Fruit fly (Drosophila melanogaster): ENCODE results near the gene CG9951.

Gene CG9951

DNA sequence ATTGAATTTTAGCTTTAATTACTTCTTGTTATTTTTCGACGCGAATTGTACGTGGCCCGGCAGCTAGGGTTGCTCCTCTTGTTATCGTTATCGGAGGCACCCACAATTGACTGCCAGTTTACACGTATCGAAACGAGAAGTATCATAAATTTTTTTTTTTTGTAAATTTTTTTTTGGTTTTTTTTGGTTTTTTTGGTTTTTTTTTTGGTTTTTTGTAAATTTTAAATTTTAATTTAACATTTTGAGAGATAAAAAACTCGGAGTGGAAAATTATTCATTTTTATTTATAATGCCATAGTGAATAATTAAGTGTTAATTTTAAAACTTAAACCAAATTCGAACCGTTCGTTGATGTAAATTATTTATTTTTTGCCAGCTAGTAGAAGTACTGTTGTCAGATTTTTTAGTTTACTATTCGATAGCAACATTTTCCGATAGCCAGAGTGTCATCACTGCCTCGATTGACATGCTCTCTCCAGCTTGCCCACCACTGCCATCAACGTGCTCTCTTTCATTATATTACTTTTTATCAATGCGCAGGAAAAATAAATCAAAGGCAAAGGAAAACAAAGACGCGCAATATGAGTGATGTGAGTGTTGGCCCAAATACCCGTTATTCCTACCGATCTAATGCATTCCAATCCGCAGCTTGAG is 17.9 kb upstream of the CG9951 start, which contains the start of the genes kud and Zcchc7 (continued):
- TF ChIP-seq zf30C (GFP tag; optimal IDR thresholded peaks at IDR 0.05), result peak; percentile 17
- peak; percentile 3 for TF ChIP-seq psq (GFP tag; optimal IDR thresholded peaks at IDR 0.05)
- no peak for TF ChIP-seq CG7987 (GFP tag; optimal IDR thresholded peaks at IDR 0.05)
- peak; percentile 69 for TF ChIP-seq CG18262 (tag; optimal IDR thresholded peaks at IDR 0.05)
- peak; percentile 99 for TF ChIP-seq CG2116 (GFP tag; optimal IDR thresholded peaks at IDR 0.05)
- no peak for TF ChIP-seq h (optimal IDR thresholded peaks at IDR 0.05)
- TF ChIP-seq Atf-2 (GFP tag; optimal IDR thresholded peaks at IDR 0.05), result peak; percentile 50
- peak; percentile 74 for TF ChIP-seq CG33557 (GFP tag; optimal IDR thresholded peaks at IDR 0.05)
- TF ChIP-seq Six4 (GFP tag; optimal IDR thresholded peaks at IDR 0.05), result peak; percentile 7
- 0 out of 2 replicates have a peak, but pooled peaks have one; percentile 58 for TF ChIP-seq Atf6 (GFP tag; IDR thresholded peaks at IDR 0.05)
- TF ChIP-seq CG6813 (GFP tag; optimal IDR thresholded peaks at IDR 0.05), result no peak
- TF ChIP-seq CG12236 (GFP tag; optimal IDR thresholded peaks at IDR 0.05), result peak; percentile 21
- TF ChIP-seq gce (GFP tag; IDR thresholded peaks at IDR 0.05), result no peak
- TF ChIP-seq Tbp (GFP tag; optimal IDR thresholded peaks at IDR 0.05), result peak; percentile 70
- peak; percentile 54 for TF ChIP-seq Bteb2 (GFP tag; optimal IDR thresholded peaks at IDR 0.05)
- TF ChIP-seq CG32532 (GFP tag; IDR thresholded peaks at IDR 0.05), result peak; percentile 67
- TF ChIP-seq CG10959 (GFP tag; IDR thresholded peaks at IDR 0.05), result no peak
- TF ChIP-seq fru (optimal IDR thresholded peaks at IDR 0.05), result no peak
- TF ChIP-seq CG34224 (GFP tag; IDR thresholded peaks at IDR 0.05; ENCODE audit: partially characterized antibody), result peak; percentile 32; the same call in 2 of the 3 replicates
- TF ChIP-seq Hr78 (GFP tag; optimal IDR thresholded peaks at IDR 0.05), result no peak
- TF ChIP-seq ara (GFP tag; IDR thresholded peaks at IDR 0.05), result no peak
- TF ChIP-seq Opbp (GFP tag; IDR thresholded peaks at IDR 0.05; ENCODE audit: partially characterized antibody), result no peak
- TF ChIP-seq Usf (GFP tag; optimal IDR thresholded peaks at IDR 0.05), result peak; percentile 26
- TF ChIP-seq CG2120 (GFP tag; optimal IDR thresholded peaks at IDR 0.05), result peak; percentile 83
- peak; percentile 50 for TF ChIP-seq CG18011 (GFP tag; optimal IDR thresholded peaks at IDR 0.05)
- no peak for TF ChIP-seq CG4360 (GFP tag; IDR thresholded peaks at IDR 0.05)
- 0 out of 3 replicates have a peak, but pooled peaks have one; percentile 26 for TF ChIP-seq Aef1 (GFP tag; IDR thresholded peaks at IDR 0.05)
- peak; percentile 31; the same call in 1 of the 3 replicates for TF ChIP-seq vnd (GFP tag; IDR thresholded peaks at IDR 0.05; ENCODE audit: partially characterized antibody)
- TF ChIP-seq CG3281 (GFP tag; optimal IDR thresholded peaks at IDR 0.05), result peak; percentile 64
- no peak for TF ChIP-seq CG12744 (GFP tag; optimal IDR thresholded peaks at IDR 0.05)
- no peak for TF ChIP-seq ro (GFP tag; IDR thresholded peaks at IDR 0.05)
- peak; percentile 54 for TF ChIP-seq CG10209 (GFP tag; optimal IDR thresholded peaks at IDR 0.05)
- TF ChIP-seq sna (GFP tag; IDR thresholded peaks at IDR 0.05; ENCODE audit: partially characterized antibody), result peak; percentile 18; the same call in 1 of the 2 replicates
- peak; percentile 50; the same call in 1 of the 2 replicates for TF ChIP-seq CG6689 (GFP tag; IDR thresholded peaks at IDR 0.05)
- peak; percentile 71 for TF ChIP-seq Dref (GFP tag; IDR thresholded peaks at IDR 0.05)
- peak; percentile 40 for TF ChIP-seq CG17186 (GFP tag; optimal IDR thresholded peaks at IDR 0.05)
- peak; percentile 86 for TF ChIP-seq CG10543 (GFP tag; optimal IDR thresholded peaks at IDR 0.05)
- peak; percentile 43 for TF ChIP-seq tx (GFP tag; optimal IDR thresholded peaks at IDR 0.05)
- peak; percentile 58; the same call in 1 of the 4 replicates for TF ChIP-seq Dll (GFP tag; IDR thresholded peaks at IDR 0.05; ENCODE audit: partially characterized antibody)
- TF ChIP-seq E2f2 (GFP tag; IDR thresholded peaks at IDR 0.05), result peak; percentile 27; the same call in 1 of the 2 replicates
- TF ChIP-seq tll (GFP tag; optimal IDR thresholded peaks at IDR 0.05), result no peak
- TF ChIP-seq Fer2 (tag; optimal IDR thresholded peaks at IDR 0.05), result peak; percentile 64
- no peak for TF ChIP-seq usp (GFP tag; optimal IDR thresholded peaks at IDR 0.05)
- no peak for TF ChIP-seq da (GFP tag; optimal IDR thresholded peaks at IDR 0.05)
- TF ChIP-seq fu2 (GFP tag; optimal IDR thresholded peaks at IDR 0.05), result peak; percentile 28
- peak; percentile 37 for TF ChIP-seq CG4617 (GFP tag; optimal IDR thresholded peaks at IDR 0.05; ENCODE audit: borderline replicate concordance)
- no peak for TF ChIP-seq jumu (GFP tag; optimal IDR thresholded peaks at IDR 0.05)
- TF ChIP-seq BtbVII (GFP tag; optimal IDR thresholded peaks at IDR 0.05), result no peak
- peak; percentile 43 for TF ChIP-seq lbe (GFP tag; optimal IDR thresholded peaks at IDR 0.05)
- TF ChIP-seq eve (GFP tag; optimal IDR thresholded peaks at IDR 0.05), result no peak

All from whole organism, embryonic.